Worm (Caenorhabditis elegans) whole organism, late embryonic: ENCODE measurements around the gene rho-1.

Experiments used
- F13H6.1 ChIP-seq: sonication (generic microtip); optimal IDR thresholded peaks from 2 replicates; lab custom pipeline; 2016; ENCODE audit warnings: missing genetic modification characterization, missing compliant biosample characterization
- K09A11.1 ChIP-seq: sonication (generic microtip); optimal IDR thresholded peaks from 2 replicates; lab custom pipeline; 2017; ENCODE audit warnings: antibody characterized with exemption, mild to moderate bottlenecking, missing genetic modification characterization, missing compliant biosample characterization; ENCODE audit not compliant: insufficient read depth
- ahr-1 ChIP-seq: sonication (generic microtip); optimal IDR thresholded peaks from 2 replicates; lab custom pipeline; 2016; ENCODE audit warnings: missing genetic modification characterization, missing compliant biosample characterization
- ceh-14 ChIP-seq: sonication (generic microtip); optimal IDR thresholded peaks from 2 replicates; lab custom pipeline; 2016; ENCODE audit warnings: missing genotype, missing genetic modification characterization, missing compliant biosample characterization
- ceh-18 ChIP-seq: sonication (generic microtip); optimal IDR thresholded peaks from 2 replicates; lab custom pipeline; 2016; ENCODE audit warnings: missing genetic modification characterization, missing compliant biosample characterization
- ceh-19 ChIP-seq: fragments of 200-800 bp; sonication (Bioruptor generic); optimal IDR thresholded peaks from 2 replicates; lab custom pipeline; 2018; ENCODE audit warnings: mild to moderate bottlenecking, missing genetic modification characterization, missing compliant biosample characterization
- ceh-2 ChIP-seq: sonication (generic microtip); optimal IDR thresholded peaks from 2 replicates; lab custom pipeline; 2016; ENCODE audit warnings: missing genotype, missing genetic modification characterization, missing compliant biosample characterization
- ceh-22 ChIP-seq: sonication (generic microtip); optimal IDR thresholded peaks from 2 replicates; lab custom pipeline; 2017; ENCODE audit warnings: missing biosample characterization, missing genetic modification characterization
- ceh-24 ChIP-seq: sonication (generic microtip); optimal IDR thresholded peaks from 2 replicates; lab custom pipeline; 2016; ENCODE audit warnings: mild to moderate bottlenecking, missing genetic modification characterization, missing compliant biosample characterization
- ceh-30 ChIP-seq: fragments of 150-350 bp; optimal IDR thresholded peaks from 2 replicates; lab custom pipeline; 2014; ENCODE audit warnings: missing biosample characterization, missing genetic modification characterization
- ceh-31 ChIP-seq: sonication (generic microtip); optimal IDR thresholded peaks from 2 replicates; lab custom pipeline; 2016; ENCODE audit warnings: missing genetic modification characterization, missing compliant biosample characterization
- ceh-34 ChIP-seq: sonication (generic microtip); optimal IDR thresholded peaks from 2 replicates; lab custom pipeline; 2016; ENCODE audit warnings: mild to moderate bottlenecking, missing genetic modification characterization, missing compliant biosample characterization
- ceh-9 ChIP-seq: sonication (generic microtip); optimal IDR thresholded peaks from 2 replicates; lab custom pipeline; 2016; ENCODE audit warnings: mild to moderate bottlenecking, missing genetic modification characterization, inconsistent platforms, missing compliant biosample characterization
- che-1 ChIP-seq: sonication (generic microtip); optimal IDR thresholded peaks from 2 replicates; lab custom pipeline; 2016; ENCODE audit warnings: mild to moderate bottlenecking, missing genetic modification characterization, missing compliant biosample characterization
- dmd-4 ChIP-seq: sonication (generic microtip); optimal IDR thresholded peaks from 2 replicates; lab custom pipeline; 2016; ENCODE audit warnings: borderline replicate concordance, missing genetic modification characterization, missing compliant biosample characterization
- elt-2 ChIP-seq: sonication (generic microtip); optimal IDR thresholded peaks from 2 replicates; lab custom pipeline; 2016; ENCODE audit warnings: missing genetic modification reagents, missing genetic modification characterization, missing compliant biosample characterization
- elt-4 ChIP-seq: sonication (generic microtip); optimal IDR thresholded peaks from 2 replicates; lab custom pipeline; 2016; ENCODE audit warnings: missing genetic modification characterization, missing compliant biosample characterization
- fax-1 ChIP-seq: sonication (generic microtip); optimal IDR thresholded peaks from 2 replicates; lab custom pipeline; 2016; ENCODE audit warnings: missing genotype, missing genetic modification characterization, missing compliant biosample characterization
- gmeb-2 ChIP-seq: sonication (generic microtip); optimal IDR thresholded peaks from 2 replicates; lab custom pipeline; 2016; ENCODE audit warnings: missing genetic modification characterization, inconsistent platforms, missing compliant biosample characterization
- hlh-13 ChIP-seq: fragments of 200-800 bp; sonication (Bioruptor generic); optimal IDR thresholded peaks from 2 replicates; lab custom pipeline; 2018; ENCODE audit warnings: mild to moderate bottlenecking, missing genetic modification characterization, missing compliant biosample characterization
- hlh-6 ChIP-seq: sonication (generic microtip); optimal IDR thresholded peaks from 2 replicates; lab custom pipeline; 2016; ENCODE audit warnings: missing genotype, missing genetic modification characterization, missing compliant biosample characterization
- hlh-8 ChIP-seq: sonication (generic microtip); optimal IDR thresholded peaks from 2 replicates; lab custom pipeline; 2016; ENCODE audit warnings: missing genotype, missing genetic modification characterization, missing compliant biosample characterization
- lin-11 ChIP-seq: fragments of 200-800 bp; sonication (Bioruptor generic); optimal IDR thresholded peaks from 2 replicates; lab custom pipeline; 2018; ENCODE audit warnings: mild to moderate bottlenecking, missing genetic modification characterization, missing compliant biosample characterization
- nfya-1 ChIP-seq: sonication (generic microtip); optimal IDR thresholded peaks from 2 replicates; lab custom pipeline; 2017; ENCODE audit warnings: missing genetic modification characterization, mild to moderate bottlenecking, missing compliant biosample characterization, antibody characterized with exemption, moderate library complexity
- nhr-11 ChIP-seq: fragments of 150-350 bp; optimal IDR thresholded peaks from 2 replicates; lab custom pipeline; 2014; ENCODE audit warnings: missing biosample characterization, missing genetic modification characterization
- npax-4 ChIP-seq: sonication (generic microtip); optimal IDR thresholded peaks from 2 replicates; lab custom pipeline; 2016; ENCODE audit warnings: missing genetic modification characterization, missing compliant biosample characterization
- pat-9 ChIP-seq: fragments of 200-800 bp; sonication (Bioruptor generic); optimal IDR thresholded peaks from 2 replicates; lab custom pipeline; 2018; ENCODE audit warnings: mild to moderate bottlenecking, missing genetic modification characterization, moderate library complexity, missing compliant biosample characterization
- pha-2 ChIP-seq: sonication (generic microtip); optimal IDR thresholded peaks from 2 replicates; lab custom pipeline; 2017; ENCODE audit warnings: mild to moderate bottlenecking, missing genetic modification characterization, missing compliant biosample characterization
- pqm-1 ChIP-seq: sonication (generic microtip); optimal IDR thresholded peaks from 2 replicates; lab custom pipeline; 2016; ENCODE audit warnings: missing genetic modification characterization, missing compliant biosample characterization
- pros-1 ChIP-seq: fragments of 150-350 bp; optimal IDR thresholded peaks from 2 replicates; lab custom pipeline; 2014; ENCODE audit warnings: missing biosample characterization, missing genetic modification reagents, missing genetic modification characterization
- ref-2 ChIP-seq: sonication (generic microtip); optimal IDR thresholded peaks from 2 replicates; lab custom pipeline; 2016; ENCODE audit warnings: missing genetic modification characterization, missing compliant biosample characterization
- rnt-1 ChIP-seq: sonication (generic microtip); optimal IDR thresholded peaks from 2 replicates; lab custom pipeline; 2016; ENCODE audit warnings: missing genetic modification characterization, missing compliant biosample characterization
- sdc-2 ChIP-seq: sonication (generic microtip); optimal IDR thresholded peaks from 2 replicates; lab custom pipeline; 2016; ENCODE audit warnings: missing genotype, missing genetic modification characterization, missing compliant biosample characterization
- sox-4 ChIP-seq: sonication (generic microtip); optimal IDR thresholded peaks from 2 replicates; lab custom pipeline; 2017; ENCODE audit warnings: mild to moderate bottlenecking, missing genetic modification characterization, inconsistent platforms, missing compliant biosample characterization
- syd-9 ChIP-seq: sonication (generic microtip); optimal IDR thresholded peaks from 2 replicates; lab custom pipeline; 2016; ENCODE audit warnings: mild to moderate bottlenecking, missing genetic modification characterization, moderate library complexity, missing compliant biosample characterization
- tbx-2 ChIP-seq: sonication (generic microtip); optimal IDR thresholded peaks from 2 replicates; lab custom pipeline; 2016; ENCODE audit warnings: missing genetic modification characterization, missing compliant biosample characterization
- unc-42 ChIP-seq: sonication (generic microtip); optimal IDR thresholded peaks from 2 replicates; lab custom pipeline; 2016; ENCODE audit warnings: missing genotype, missing genetic modification characterization, missing compliant biosample characterization
- unc-55 ChIP-seq: sonication (generic microtip); optimal IDR thresholded peaks from 2 replicates; lab custom pipeline; 2017; ENCODE audit warnings: missing biosample characterization, missing genetic modification reagents, missing genetic modification characterization

Gene rho-1

DNA sequence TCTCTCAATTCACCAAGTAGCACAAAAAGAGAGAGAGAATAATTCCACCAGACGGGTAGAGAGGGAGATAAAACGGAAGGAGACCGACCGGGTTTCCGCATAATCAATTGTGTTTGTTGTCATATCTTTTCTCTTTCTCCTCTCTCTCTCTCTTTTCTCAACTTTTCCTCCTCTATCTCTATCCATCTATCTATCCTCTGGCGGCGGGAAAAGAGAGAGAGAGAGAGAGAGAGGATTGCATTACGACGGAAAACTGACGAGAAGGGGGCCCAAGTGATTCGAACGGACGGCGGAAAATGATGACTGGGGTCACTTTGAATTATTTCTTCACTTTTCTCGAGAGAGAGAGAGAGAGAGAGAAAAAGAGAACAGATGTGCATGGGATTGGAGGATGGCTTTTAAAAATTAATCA lies 9.2 kb upstream of the rho-1 start:
- peak; percentile 62 for TF ChIP-seq ceh-31
- TF ChIP-seq hlh-8 (tag; lab: Kevin White, UChicago): peak; percentile 38
- peak; percentile 89 for TF ChIP-seq rnt-1
- TF ChIP-seq elt-2 (tag; lab: Kevin White, UChicago): no peak
- TF ChIP-seq ceh-9 (tag; lab: Kevin White, UChicago): no peak
- TF ChIP-seq ceh-2: peak; percentile 20
- TF ChIP-seq elt-4 (tag; lab: Kevin White, UChicago): no peak
- peak; percentile 92 for TF ChIP-seq ceh-18 (tag; lab: Kevin White, UChicago)
- TF ChIP-seq unc-42 (tag; lab: Kevin White, UChicago): peak; percentile 91
- peak; percentile 78 for TF ChIP-seq nfya-1 (tag; lab: Kevin White, UChicago)
- TF ChIP-seq pros-1 (tag; lab: Kevin White, UChicago): peak; percentile 20
- TF ChIP-seq nhr-11 (tag; lab: Kevin White, UChicago): peak; percentile 64
- no peak for TF ChIP-seq gmeb-2 (tag; lab: Kevin White, UChicago)
- TF ChIP-seq ceh-24 (tag; lab: Kevin White, UChicago): no peak
- TF ChIP-seq che-1 (tag; lab: Kevin White, UChicago): peak; percentile 17
- peak; percentile 45 for TF ChIP-seq sdc-2 (tag; lab: Kevin White, UChicago)
- TF ChIP-seq K09A11.1 (tag; lab: Kevin White, UChicago): peak; percentile 38
- TF ChIP-seq fax-1 (tag; lab: Kevin White, UChicago): peak; percentile 22
- TF ChIP-seq ceh-19 (GFP tag; lab: Kevin White, UChicago): peak; percentile 44
- TF ChIP-seq hlh-13 (GFP tag; lab: Kevin White, UChicago): no peak
- TF ChIP-seq ceh-34 (tag; lab: Kevin White, UChicago): peak; percentile 62
- TF ChIP-seq lin-11 (tag; lab: Kevin White, UChicago): no peak
- TF ChIP-seq F13H6.1 (tag; lab: Kevin White, UChicago): peak; percentile 64
- TF ChIP-seq tbx-2 (tag; lab: Kevin White, UChicago): peak; percentile 82
- peak; percentile 4 for TF ChIP-seq sox-4 (tag; lab: Kevin White, UChicago)
- TF ChIP-seq unc-55: peak; percentile 89
- TF ChIP-seq dmd-4 (tag; lab: Kevin White, UChicago): peak; percentile 63
- TF ChIP-seq pat-9 (tag; lab: Kevin White, UChicago): peak; percentile 47
- peak; percentile 43 for TF ChIP-seq syd-9 (tag; lab: Kevin White, UChicago)
- peak; percentile 49 for TF ChIP-seq ref-2 (tag; lab: Kevin White, UChicago)
- peak; percentile 47 for TF ChIP-seq ceh-14 (tag; lab: Kevin White, UChicago)
- TF ChIP-seq ceh-22 (tag; lab: Kevin White, UChicago): no peak

DNA sequence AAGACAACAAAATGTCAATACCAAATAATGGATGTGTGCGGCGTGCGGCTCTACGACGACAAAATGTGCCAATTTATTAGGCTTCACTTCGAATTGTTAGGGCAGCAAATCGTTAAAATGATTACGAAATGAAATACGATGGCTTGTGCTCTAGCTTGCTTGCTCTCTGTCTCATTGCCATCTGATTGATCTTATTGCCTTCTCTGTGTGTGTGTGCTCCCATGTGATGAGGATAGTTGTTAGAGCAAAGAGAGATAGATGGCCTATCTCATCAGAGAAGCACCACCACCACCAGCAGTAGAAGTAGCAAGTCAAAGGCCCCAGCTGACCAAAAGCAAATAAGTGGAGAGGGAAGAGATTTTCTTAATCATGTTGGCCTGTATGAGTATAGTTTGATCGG lies 7.7 kb upstream of the rho-1 start:
- TF ChIP-seq ref-2 (tag; lab: Kevin White, UChicago): peak; percentile 2
- TF ChIP-seq elt-4 (tag; lab: Kevin White, UChicago): no peak
- peak; percentile 31 for TF ChIP-seq unc-42 (tag; lab: Kevin White, UChicago)
- TF ChIP-seq ceh-19 (GFP tag; lab: Kevin White, UChicago): no peak
- no peak for TF ChIP-seq npax-4 (tag; lab: Kevin White, UChicago)
- TF ChIP-seq pros-1 (tag; lab: Kevin White, UChicago): no peak
- no peak for TF ChIP-seq ceh-9 (tag; lab: Kevin White, UChicago)
- no peak for TF ChIP-seq ahr-1 (tag; lab: Kevin White, UChicago)
- TF ChIP-seq nfya-1 (tag; lab: Kevin White, UChicago): no peak
- TF ChIP-seq pqm-1 (tag; lab: Kevin White, UChicago): no peak
- TF ChIP-seq ceh-18 (tag; lab: Kevin White, UChicago): peak; percentile 23
- no peak for TF ChIP-seq ceh-22 (tag; lab: Kevin White, UChicago)
- TF ChIP-seq unc-55: peak; percentile 18
- TF ChIP-seq ceh-30: no peak

DNA sequence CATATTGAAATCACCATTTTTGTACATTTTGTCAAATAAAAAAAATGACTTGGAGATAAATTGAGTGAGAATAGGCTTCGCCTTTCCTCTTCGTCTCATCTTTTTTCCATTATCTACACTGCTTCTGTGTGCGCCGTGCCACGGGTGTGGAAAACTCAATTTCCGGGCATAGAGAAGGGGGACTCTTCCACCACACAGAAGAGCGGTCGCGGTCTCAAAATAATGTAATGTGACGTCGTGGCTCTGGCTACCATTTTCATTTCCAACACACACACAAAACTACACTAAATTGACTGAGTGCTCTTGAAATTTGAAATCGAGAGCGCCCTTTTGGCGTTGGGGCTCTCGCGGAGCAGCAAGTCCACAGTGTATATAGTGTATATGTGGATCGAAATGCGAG lies 5.2 kb upstream of the rho-1 start:
- no peak for TF ChIP-seq pha-2
- no peak for TF ChIP-seq pqm-1 (tag; lab: Kevin White, UChicago)
- no peak for TF ChIP-seq ceh-30
- TF ChIP-seq unc-42 (tag; lab: Kevin White, UChicago): peak; percentile 91
- no peak for TF ChIP-seq ceh-9 (tag; lab: Kevin White, UChicago)
- TF ChIP-seq hlh-6 (tag; lab: Kevin White, UChicago): no peak
